Worm (Caenorhabditis elegans): ENCODE data around the gene pos-1.

DNA sequence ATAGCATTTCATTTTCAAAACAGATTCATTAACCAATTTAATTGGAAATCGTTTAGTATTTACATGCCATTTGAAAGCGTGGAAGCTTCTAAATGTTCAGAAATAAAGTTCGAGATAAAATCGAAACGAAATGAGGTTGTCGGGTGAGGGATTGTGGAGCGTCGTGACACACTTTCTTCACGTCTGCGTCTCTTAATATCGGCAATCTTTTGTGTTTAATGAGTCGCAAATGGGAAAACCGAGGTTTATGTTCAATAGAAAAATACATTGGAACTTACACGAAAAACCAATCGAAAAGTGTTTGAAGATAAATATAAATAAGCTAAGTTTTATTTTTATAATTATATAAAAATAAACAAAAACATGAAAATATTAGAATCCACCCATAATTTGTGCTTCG lies 46.9 kb downstream of the pos-1 start:
- TF ChIP-seq zfp-3 (GFP tag; conservative IDR thresholded peaks at IDR 0.05): no peak
- no peak for TF ChIP-seq lin-29 (GFP tag; IDR thresholded peaks at IDR 0.05)
- TF ChIP-seq daf-8 (GFP tag; IDR thresholded peaks at IDR 0.05): no peak
- TF ChIP-seq mep-1 (tag; optimal IDR thresholded peaks at IDR 0.05): peak; percentile 15
- no peak for TF ChIP-seq nhr-76 (tag; optimal IDR thresholded peaks at IDR 0.05)
- no peak for TF ChIP-seq Y48G9A.11 (GFP tag; IDR thresholded peaks at IDR 0.05)
- TF ChIP-seq hif-1 (tag; optimal IDR thresholded peaks at IDR 0.05): no peak
- TF ChIP-seq lin-13 (GFP tag; optimal IDR thresholded peaks at IDR 0.05): no peak
- TF ChIP-seq ama-1 (optimal IDR thresholded peaks at IDR 0.05): no peak
- no peak for TF ChIP-seq zip-2 (tag; optimal IDR thresholded peaks at IDR 0.05)
- TF ChIP-seq lin-39 (tag; optimal IDR thresholded peaks at IDR 0.05): no peak
- no peak for TF ChIP-seq nhr-237 (tag; optimal IDR thresholded peaks at IDR 0.05)
- TF ChIP-seq mxl-3 (GFP tag; optimal IDR thresholded peaks at IDR 0.05): no peak
